Fruit fly (Drosophila melanogaster): Measurements from ENCODE around the gene Fas2.

- TF ChIP-seq Jra (GFP tag; optimal IDR thresholded peaks at IDR 0.05): no peak
- TF ChIP-seq psq (GFP tag; optimal IDR thresholded peaks at IDR 0.05): no peak
- TF ChIP-seq Rel (GFP tag; optimal IDR thresholded peaks at IDR 0.05): no peak
- TF ChIP-seq Rel (tag; optimal IDR thresholded peaks at IDR 0.05): no peak
- no peak for TF ChIP-seq Vsx2 (GFP tag; optimal IDR thresholded peaks at IDR 0.05; ENCODE audit: partially characterized antibody)
These were observed 97.8 kb downstream of the Fas2 start for dm6 chrX:4108114-4108439.

Measured in whole organism, wandering third instar larva.